Fruit fly (Drosophila melanogaster) whole organism: ENCODE results near the gene CG31051.

Experiments used
- CG8478 ChIP-seq: fragments of >200 bp; optimal IDR thresholded peaks from 2 replicates; lab custom pipeline; 2018; ENCODE audit warnings: inconsistent platforms
- Dll ChIP-seq: fragments of >200 bp; optimal IDR thresholded peaks from 2 replicates; lab custom pipeline; 2017
- EcR ChIP-seq, 2 experiments: fragments of >200 bp; optimal IDR thresholded peaks; 2 replicates each; lab custom pipeline; 2017; ENCODE audit warnings: missing biosample characterization in 2 of 2, missing genetic modification characterization in 2 of 2, missing genetic modification reagents in 2 of 2
- pan ChIP-seq: fragments of >200 bp; optimal IDR thresholded peaks from 2 replicates; lab custom pipeline; 2017
- psq ChIP-seq: fragments of >200 bp; optimal IDR thresholded peaks from 2 replicates; lab custom pipeline; 2017
- usp ChIP-seq: fragments of >200 bp; optimal IDR thresholded peaks from 2 replicates; lab custom pipeline; 2017; ENCODE audit warnings: missing biosample characterization, missing genetic modification characterization, mixed read lengths

dm6 chr3R:28520401-28520800, at the start of gene CG31051:
- TF ChIP-seq psq (lab: Kevin White, UChicago) (no peak), pan (lab: Kevin White, UChicago) (no peak), CG8478 (lab: Kevin White, UChicago) (no peak), usp (GFP tag; lab: Kevin White, UChicago) (no peak), Dll (lab: Kevin White, UChicago) (no peak), EcR (GFP tag; optimal IDR thresholded peaks at IDR 0.05; lab: Kevin White, UChicago) (no peak)
